Fruit fly (Drosophila melanogaster): ENCODE results near the gene Prosbeta7.

Gene Prosbeta7

dm6 chr3R:5399096-5399495, 40.9 kb upstream of the Prosbeta7 start, which contains the start of gene Or83a:
Gene Or83a (minus strand): TSS chr3R:5399196.
- TF ChIP-seq CG8089 (GFP tag; optimal IDR thresholded peaks at IDR 0.05) (no peak), CG18011 (GFP tag; optimal IDR thresholded peaks at IDR 0.05) (no peak), Lim3 (GFP tag; IDR thresholded peaks at IDR 0.05) (no peak), CG9932 (GFP tag; IDR thresholded peaks at IDR 0.05) (no peak), Nf-YC (tag; optimal IDR thresholded peaks at IDR 0.05) (no peak), en (GFP tag; optimal IDR thresholded peaks at IDR 0.05) (no peak), CG31224 (GFP tag; IDR thresholded peaks at IDR 0.05) (no peak)

dm6 chr3R:5395210-5395609, 37.0 kb upstream of the Prosbeta7 start:
- TF ChIP-seq pan (optimal IDR thresholded peaks at IDR 0.05) (no peak), pan (GFP tag; optimal IDR thresholded peaks at IDR 0.05 in 1 of 2, IDR thresholded peaks at IDR 0.05 in 1 of 2) (no peak), exex (tag; optimal IDR thresholded peaks at IDR 0.05) (peak; percentile 66), GATAe (GFP tag; conservative IDR thresholded peaks at IDR 0.05) (peak; percentile 49), hkb (optimal IDR thresholded peaks at IDR 0.05) (no peak), hkb (GFP tag; IDR thresholded peaks at IDR 0.05) (no peak), CG13296 (GFP tag; optimal IDR thresholded peaks at IDR 0.05) (no peak), Med (GFP tag) (peak; percentile 58), CG2129 (GFP tag; IDR thresholded peaks at IDR 0.05; ENCODE audit: partially characterized antibody) (no peak), lab (GFP tag; optimal IDR thresholded peaks at IDR 0.05) (no peak), CG13894 (tag; optimal IDR thresholded peaks at IDR 0.05) (no peak), abd-A (tag; optimal IDR thresholded peaks at IDR 0.05) (no peak), Taf1 (GFP tag; IDR thresholded peaks at IDR 0.05) (no peak), shn (GFP tag; optimal IDR thresholded peaks at IDR 0.05) (no peak), CG2712 (tag; optimal IDR thresholded peaks at IDR 0.05) (no peak), chif (GFP tag; optimal IDR thresholded peaks at IDR 0.05) (no peak), CG18619 (GFP tag; optimal IDR thresholded peaks at IDR 0.05) (no peak), Pdp1 (GFP tag; optimal IDR thresholded peaks at IDR 0.05) (peak in 1 of 2 experiments; percentile 17), mirr (GFP tag; optimal IDR thresholded peaks at IDR 0.05) (peak; percentile 10), nau (GFP tag; optimal IDR thresholded peaks at IDR 0.05) (no peak)

- TF ChIP-seq CG30431 (GFP tag; optimal IDR thresholded peaks at IDR 0.05) (no peak), Ets97D (GFP tag; optimal IDR thresholded peaks at IDR 0.05) (peak; percentile 93), ftz-f1 (GFP tag; optimal IDR thresholded peaks at IDR 0.05) (peak; percentile 47), Doc3 (GFP tag; IDR thresholded peaks at IDR 0.05; ENCODE audit: partially characterized antibody) (peak; percentile 66), Eip74EF (GFP tag; optimal IDR thresholded peaks at IDR 0.05) (no peak), CG15601 (tag; optimal IDR thresholded peaks at IDR 0.05) (peak; percentile 41), amos (GFP tag; IDR thresholded peaks at IDR 0.05; ENCODE audit: partially characterized antibody) (peak; percentile 73), ewg (GFP tag; optimal IDR thresholded peaks at IDR 0.05) (peak; percentile 37), ranshi (GFP tag; IDR thresholded peaks at IDR 0.05) (no peak), pzg (GFP tag; optimal IDR thresholded peaks at IDR 0.05) (peak; percentile 88), hbn (GFP tag; IDR thresholded peaks at IDR 0.05; ENCODE audit: partially characterized antibody) (peak; percentile 79), vnd (GFP tag; IDR thresholded peaks at IDR 0.05; ENCODE audit: partially characterized antibody) (peak; percentile 52; the same call in 2 of the 3 replicates), CG4617 (GFP tag; optimal IDR thresholded peaks at IDR 0.05; ENCODE audit: borderline replicate concordance) (peak; percentile 86), CG10979 (tag; optimal IDR thresholded peaks at IDR 0.05) (peak; percentile 10), CG8359 (GFP tag; optimal IDR thresholded peaks at IDR 0.05; ENCODE audit: borderline replicate concordance) (no peak), CG7372 (GFP tag; IDR thresholded peaks at IDR 0.05) (no peak), nmo (GFP tag; optimal IDR thresholded peaks at IDR 0.05) (peak; percentile 49), CG12659 (GFP tag; optimal IDR thresholded peaks at IDR 0.05) (peak; percentile 76), CTCF (GFP tag; optimal IDR thresholded peaks at IDR 0.05) (peak; percentile 7), phol (tag; optimal IDR thresholded peaks at IDR 0.05) (peak; percentile 59), CG4424 (GFP tag; optimal IDR thresholded peaks at IDR 0.05) (no peak)
These were observed 35.7 kb upstream of the Prosbeta7 start, which contains the start of gene CG1172 for dm6 chr3R:5393742-5394391. Gene CG1172 (plus strand): TSS chr3R:5393922.
